Worm (Caenorhabditis elegans): ENCODE measurements around the gene col-171.

The col-171 gene

ce11 chrX:6371192-6372116, 37.4 kb downstream of the col-171 start (continued):
- TF ChIP-seq hpl-2 (GFP tag; optimal IDR thresholded peaks at IDR 0.05): no peak
- TF ChIP-seq vab-15 (tag; optimal IDR thresholded peaks at IDR 0.05): no peak
- peak; percentile 41 for TF ChIP-seq tbx-2 (tag; optimal IDR thresholded peaks at IDR 0.05)
- peak; percentile 41 for TF ChIP-seq unc-130 (tag; optimal IDR thresholded peaks at IDR 0.05)
- no peak for TF ChIP-seq pag-3 (tag; optimal IDR thresholded peaks at IDR 0.05; ENCODE audit: borderline replicate concordance, insufficient read depth)
- peak; percentile 60 for TF ChIP-seq rnt-1 (tag; optimal IDR thresholded peaks at IDR 0.05)
- no peak for TF ChIP-seq jun-1 (tag; optimal IDR thresholded peaks at IDR 0.05)
- TF ChIP-seq ceh-8 (GFP tag; optimal IDR thresholded peaks at IDR 0.05): no peak
- TF ChIP-seq skn-1 (tag; optimal IDR thresholded peaks at IDR 0.05): peak; percentile 35
- no peak for TF ChIP-seq alr-1 (tag; optimal IDR thresholded peaks at IDR 0.05; ENCODE audit: borderline replicate concordance)
- TF ChIP-seq ztf-11 (tag; optimal IDR thresholded peaks at IDR 0.05): no peak
- no peak for TF ChIP-seq zag-1 (tag; optimal IDR thresholded peaks at IDR 0.05)
- peak; percentile 20 for TF ChIP-seq unc-86 (tag; optimal IDR thresholded peaks at IDR 0.05)
- no peak for TF ChIP-seq ets-5 (GFP tag; IDR thresholded peaks at IDR 0.05)
- no peak for TF ChIP-seq nhr-237 (tag; optimal IDR thresholded peaks at IDR 0.05)
- TF ChIP-seq snu-23 (GFP tag; optimal IDR thresholded peaks at IDR 0.05): peak; percentile 75
- TF ChIP-seq nhr-12 (tag; optimal IDR thresholded peaks at IDR 0.05): no peak
- no peak for TF ChIP-seq C34B4.2 (tag; optimal IDR thresholded peaks at IDR 0.05)
- TF ChIP-seq elt-3 (tag; optimal IDR thresholded peaks at IDR 0.05): peak in 1 of 6 experiments; percentile 60
- TF ChIP-seq egl-27 (tag; optimal IDR thresholded peaks at IDR 0.05): no peak
- no peak for TF ChIP-seq ceh-63 (GFP tag; optimal IDR thresholded peaks at IDR 0.05)
- TF ChIP-seq F16B12.6 (tag; optimal IDR thresholded peaks at IDR 0.05): no peak
- TF ChIP-seq nhr-28 (tag; optimal IDR thresholded peaks at IDR 0.05): no peak
- TF ChIP-seq mef-2 (tag; optimal IDR thresholded peaks at IDR 0.05): no peak
- no peak for TF ChIP-seq ama-1 (optimal IDR thresholded peaks at IDR 0.05)
- no peak for TF ChIP-seq ztf-4 (tag; optimal IDR thresholded peaks at IDR 0.05)
- peak; percentile 69 for TF ChIP-seq nhr-20 (tag; optimal IDR thresholded peaks at IDR 0.05)
- TF ChIP-seq unc-30 (tag; optimal IDR thresholded peaks at IDR 0.05): no peak
- no peak for TF ChIP-seq isw-1 (GFP tag; IDR thresholded peaks at IDR 0.05)
- TF ChIP-seq ceh-88 (GFP tag; IDR thresholded peaks at IDR 0.05): no peak
- TF ChIP-seq Y116A8C.19 (tag; optimal IDR thresholded peaks at IDR 0.05; ENCODE audit: borderline replicate concordance): no peak
- peak; percentile 21 for TF ChIP-seq sox-4 (tag; optimal IDR thresholded peaks at IDR 0.05)
- TF ChIP-seq mdl-1 (tag; optimal IDR thresholded peaks at IDR 0.05): peak in 1 of 2 experiments; percentile 65
- no peak for TF ChIP-seq hlh-4 (tag; optimal IDR thresholded peaks at IDR 0.05)
- TF ChIP-seq dpl-1 (GFP tag; optimal IDR thresholded peaks at IDR 0.05): peak in 1 of 3 experiments; percentile 1
- TF ChIP-seq C16A3.4 (tag; optimal IDR thresholded peaks at IDR 0.05): peak; percentile 42
- TF ChIP-seq sptf-1 (tag; optimal IDR thresholded peaks at IDR 0.05): no peak
- TF ChIP-seq aly-2 (tag; optimal IDR thresholded peaks at IDR 0.05): no peak
- TF ChIP-seq pax-3 (tag; optimal IDR thresholded peaks at IDR 0.05): no peak
- no peak for TF ChIP-seq unc-62 (GFP tag; optimal IDR thresholded peaks at IDR 0.05)
- TF ChIP-seq mab-9 (GFP tag; IDR thresholded peaks at IDR 0.05): no peak
- peak; percentile 46 for TF ChIP-seq lir-3 (tag; optimal IDR thresholded peaks at IDR 0.05; ENCODE audit: poor library complexity)
- peak; percentile 29 for TF ChIP-seq fkh-8 (tag; optimal IDR thresholded peaks at IDR 0.05)
- TF ChIP-seq hlh-17 (GFP tag; optimal IDR thresholded peaks at IDR 0.05; ENCODE audit: borderline replicate concordance): no peak
- no peak for TF ChIP-seq fkh-4 (tag; optimal IDR thresholded peaks at IDR 0.05; ENCODE audit: borderline replicate concordance)
- no peak for TF ChIP-seq fos-1 (tag; optimal IDR thresholded peaks at IDR 0.05)
- TF ChIP-seq lin-35 (GFP tag; optimal IDR thresholded peaks at IDR 0.05): peak in 1 of 2 experiments; percentile 67
- TF ChIP-seq lin-15B (tag; optimal IDR thresholded peaks at IDR 0.05): no peak
- peak; percentile 74 for TF ChIP-seq xbp-1 (tag; optimal IDR thresholded peaks at IDR 0.05)
- no peak for TF ChIP-seq nhr-84 (tag; optimal IDR thresholded peaks at IDR 0.05)
- TF ChIP-seq fkh-10 (GFP tag; optimal IDR thresholded peaks at IDR 0.05): peak; percentile 28
